Fruit fly (Drosophila melanogaster) whole organism, pupa: ENCODE data around the gene Tom70.
A peak's percentile ranks its signal among the peaks of the same experiment; 100 is the strongest.

Source experiments
- CG10348 ChIP-seq: fragments of 200-800 bp; sonication (Bioruptor generic); IDR thresholded peaks from 2 replicates; pipeline ENCODE4 v1.3.6; 2022; ENCODE audit warnings: missing biosample characterization, missing genetic modification characterization
- CG12605 ChIP-seq: fragments of 200-800 bp; sonication (Bioruptor generic); IDR thresholded peaks from 2 replicates; pipeline ENCODE4 v1.3.6; 2022; ENCODE audit warnings: missing biosample characterization, missing genetic modification characterization
- CG13204 ChIP-seq: fragments of 200-800 bp; sonication (Bioruptor generic); optimal IDR thresholded peaks from 2 replicates; lab custom pipeline; 2018; ENCODE audit warnings: missing biosample characterization, mild to moderate bottlenecking, missing genetic modification characterization, moderate library complexity
- CG14655 ChIP-seq: fragments of 200-800 bp; sonication (Bioruptor generic); optimal IDR thresholded peaks from 3 replicates; lab custom pipeline; 2017; ENCODE audit warnings: mild to moderate bottlenecking, missing biosample characterization, missing genetic modification reagents, missing genetic modification characterization
- CG15710 ChIP-seq: fragments of 200-800 bp; sonication (Bioruptor generic); optimal IDR thresholded peaks from 2 replicates; lab custom pipeline; 2018; ENCODE audit warnings: missing biosample characterization, mild to moderate bottlenecking, missing genetic modification characterization, moderate library complexity
- CG17806 ChIP-seq: fragments of 200-800 bp; sonication (Bioruptor generic); optimal IDR thresholded peaks from 2 replicates; lab custom pipeline; 2018; ENCODE audit warnings: missing biosample characterization, mild to moderate bottlenecking, missing genetic modification characterization, moderate library complexity
- CG32121 ChIP-seq: fragments of 200-800 bp; sonication (Bioruptor generic); IDR thresholded peaks from 2 replicates; pipeline ENCODE4 v1.3.6; 2022; ENCODE audit warnings: missing biosample characterization, missing genetic modification characterization
- CG34367 ChIP-seq: fragments of 200-800 bp; sonication (Bioruptor generic); optimal IDR thresholded peaks from 2 replicates; lab custom pipeline; 2018; ENCODE audit warnings: missing biosample characterization, mild to moderate bottlenecking, missing genetic modification characterization
- CG4496 ChIP-seq: fragments of 200-800 bp; sonication (Bioruptor generic); IDR thresholded peaks from 3 replicates; pipeline ENCODE4 v1.3.6; 2022; ENCODE audit warnings: missing biosample characterization, missing genetic modification characterization
- CG8159 ChIP-seq: fragments of 200-800 bp; sonication (Bioruptor generic); optimal IDR thresholded peaks from 3 replicates; lab custom pipeline; 2018; ENCODE audit warnings: missing biosample characterization, mild to moderate bottlenecking, missing genetic modification characterization, moderate library complexity
- CG8301 ChIP-seq: fragments of 200-800 bp; sonication (Bioruptor generic); optimal IDR thresholded peaks from 2 replicates; lab custom pipeline; 2018; ENCODE audit warnings: missing biosample characterization, mild to moderate bottlenecking, missing genetic modification characterization
- CG9948 ChIP-seq: fragments of 200-800 bp; sonication (Bioruptor generic); optimal IDR thresholded peaks from 2 replicates; lab custom pipeline; 2018; ENCODE audit warnings: missing biosample characterization, mild to moderate bottlenecking, missing genetic modification characterization, moderate library complexity
- D1 ChIP-seq: fragments of 200-800 bp; sonication (Bioruptor generic); optimal IDR thresholded peaks from 2 replicates; lab custom pipeline; 2018; ENCODE audit warnings: missing biosample characterization, mild to moderate bottlenecking, missing genetic modification characterization, moderate library complexity
- EcR ChIP-seq: fragments of 200-800 bp; sonication (Bioruptor generic); optimal IDR thresholded peaks from 3 replicates; lab custom pipeline; 2019; ENCODE audit warnings: missing biosample characterization, missing genetic modification characterization, mild to moderate bottlenecking, moderate library complexity, missing genetic modification reagents
- Ets98B ChIP-seq: fragments of 200-800 bp; sonication (Bioruptor generic); IDR thresholded peaks from 2 replicates; pipeline ENCODE4 v1.3.6; 2022; ENCODE audit warnings: missing biosample characterization, missing genetic modification characterization
- Pif1A ChIP-seq: fragments of 200-800 bp; sonication (Bioruptor generic); optimal IDR thresholded peaks from 3 replicates; lab custom pipeline; 2016; ENCODE audit warnings: missing biosample characterization, missing genetic modification characterization
- Pif1B ChIP-seq: fragments of 200-800 bp; sonication (Bioruptor generic); optimal IDR thresholded peaks from 3 replicates; lab custom pipeline; 2016; ENCODE audit warnings: missing biosample characterization, missing genetic modification characterization
- Snoo ChIP-seq: fragments of 200-800 bp; sonication (Bioruptor generic); optimal IDR thresholded peaks from 3 replicates; lab custom pipeline; 2017; ENCODE audit warnings: missing biosample characterization, mild to moderate bottlenecking, missing genetic modification characterization, inconsistent platforms
- fd96Ca ChIP-seq: fragments of 200-800 bp; sonication (Bioruptor generic); IDR thresholded peaks from 3 replicates; pipeline ENCODE4 v1.3.6; 2022; ENCODE audit warnings: missing biosample characterization, missing genetic modification characterization
- gl ChIP-seq: fragments of 200-800 bp; sonication (Bioruptor generic); optimal IDR thresholded peaks from 2 replicates; lab custom pipeline; 2018; ENCODE audit warnings: missing biosample characterization, mild to moderate bottlenecking, missing genetic modification characterization
- rn ChIP-seq: fragments of 200-800 bp; sonication (Bioruptor generic); IDR thresholded peaks from 2 replicates; pipeline ENCODE4 v1.3.6; 2022; ENCODE audit warnings: missing biosample characterization, missing genetic modification characterization

The Tom70 gene

dm6 chr2L:12029594-12030197 lies 8.6 kb downstream of the Tom70 start:
- TF ChIP-seq gl (tag; lab: Kevin White, UChicago) (no peak), Snoo (tag; lab: Kevin White, UChicago) (no peak), CG34367 (tag; lab: Kevin White, UChicago) (no peak), rn (GFP tag; lab: Robert Waterston, UW) (no peak), CG12605 (GFP tag; lab: Robert Waterston, UW) (no peak), Ets98B (no peak), CG8159 (tag; lab: Kevin White, UChicago) (no peak), Pif1A (GFP tag; lab: Kevin White, UChicago) (no peak), CG10348 (no peak), Pif1B (GFP tag; lab: Kevin White, UChicago) (no peak), CG32121 (GFP tag; lab: Robert Waterston, UW) (no peak), CG17806 (no peak), CG8301 (no peak), fd96Ca (GFP tag; lab: Robert Waterston, UW) (no peak), EcR (GFP tag; lab: Kevin White, UChicago) (no peak), CG14655 (GFP tag; lab: Kevin White, UChicago) (no peak), CG9948 (tag; lab: Kevin White, UChicago) (no peak), CG15710 (no peak), CG4496 (no peak), D1 (tag; lab: Kevin White, UChicago) (no peak)

dm6 chr2L:12028808-12029207 lies 9.5 kb downstream of the Tom70 start:
- peak; percentile 58 for TF ChIP-seq EcR (GFP tag; lab: Kevin White, UChicago)
- no peak for TF ChIP-seq CG13204 (GFP tag; lab: Kevin White, UChicago)
- TF ChIP-seq fd96Ca (GFP tag; lab: Robert Waterston, UW): no peak
- TF ChIP-seq Pif1A (GFP tag; lab: Kevin White, UChicago): no peak
- no peak for TF ChIP-seq CG15710
- no peak for TF ChIP-seq CG17806

dm6 chr2L:12028102-12028501 lies 10.2 kb downstream of the Tom70 start:
- no peak for TF ChIP-seq CG9948 (tag; lab: Kevin White, UChicago)
- no peak for TF ChIP-seq CG10348
- no peak for TF ChIP-seq CG15710
- no peak for TF ChIP-seq Snoo (tag; lab: Kevin White, UChicago)
- no peak for TF ChIP-seq CG4496
- no peak for TF ChIP-seq D1 (tag; lab: Kevin White, UChicago)
- TF ChIP-seq CG14655 (GFP tag; lab: Kevin White, UChicago): no peak
- no peak for TF ChIP-seq CG32121 (GFP tag; lab: Robert Waterston, UW)

- TF ChIP-seq CG17806: no peak
- no peak for TF ChIP-seq fd96Ca (GFP tag; lab: Robert Waterston, UW)
- TF ChIP-seq CG32121 (GFP tag; lab: Robert Waterston, UW): no peak
- no peak for TF ChIP-seq CG12605 (GFP tag; lab: Robert Waterston, UW)
- TF ChIP-seq D1 (tag; lab: Kevin White, UChicago): no peak
- TF ChIP-seq CG34367 (tag; lab: Kevin White, UChicago): no peak
- TF ChIP-seq gl (tag; lab: Kevin White, UChicago): no peak
- TF ChIP-seq Ets98B: no peak
- no peak for TF ChIP-seq CG15710
These were observed 10.9 kb downstream of the Tom70 start, which contains the start of gene dmGlut for dm6 chr2L:12027435-12027834. dmGlut (plus strand) TSS chr2L:12027438.

- peak; percentile 51 for TF ChIP-seq CG9948 (tag; lab: Kevin White, UChicago)
- TF ChIP-seq CG13204 (GFP tag; lab: Kevin White, UChicago): peak; percentile 65
- peak; percentile 93 for TF ChIP-seq gl (tag; lab: Kevin White, UChicago)
- peak; percentile 70 for TF ChIP-seq CG15710
- TF ChIP-seq EcR (GFP tag; lab: Kevin White, UChicago): peak; percentile 64
- TF ChIP-seq Ets98B: peak; percentile 77
- peak; percentile 94 for TF ChIP-seq CG12605 (GFP tag; lab: Robert Waterston, UW)
- peak; percentile 48 for TF ChIP-seq CG8301
- peak; percentile 82 for TF ChIP-seq CG32121 (GFP tag; lab: Robert Waterston, UW)
- TF ChIP-seq Snoo (tag; lab: Kevin White, UChicago): peak; percentile 58
- TF ChIP-seq CG4496: peak; percentile 88
- peak; percentile 79 for TF ChIP-seq CG8159 (tag; lab: Kevin White, UChicago)
- TF ChIP-seq fd96Ca (GFP tag; lab: Robert Waterston, UW): peak; percentile 87
- TF ChIP-seq CG34367 (tag; lab: Kevin White, UChicago): peak; percentile 50
- peak; percentile 77 for TF ChIP-seq Pif1B (GFP tag; lab: Kevin White, UChicago)
- TF ChIP-seq rn (GFP tag; lab: Robert Waterston, UW): peak; percentile 60
- peak; percentile 79 for TF ChIP-seq CG14655 (GFP tag; lab: Kevin White, UChicago)
- peak; percentile 63 for TF ChIP-seq Pif1A (GFP tag; lab: Kevin White, UChicago)
- TF ChIP-seq CG17806: peak; percentile 61
- no peak for TF ChIP-seq CG10348
- TF ChIP-seq D1 (tag; lab: Kevin White, UChicago): no peak
These were observed 11.6 kb downstream of the Tom70 start for dm6 chr2L:12026458-12027431.
